Worm (Caenorhabditis elegans) whole organism, L3 larva: ENCODE data around the gene T22E5.1.

ENCODE experiments used
- egl-5 ChIP-seq: fragments of 150-350 bp; optimal IDR thresholded peaks from 2 replicates; lab custom pipeline; 2017; ENCODE audit warnings: missing biosample characterization, missing genetic modification reagents, missing genetic modification characterization, inconsistent platforms
- elt-2 ChIP-seq: sonication (generic microtip); optimal IDR thresholded peaks from 2 replicates; lab custom pipeline; 2016; ENCODE audit warnings: missing genetic modification reagents, mild to moderate bottlenecking, missing genetic modification characterization, missing compliant biosample characterization

ce11 chrX:6382930-6383329 is 29.7 kb upstream of the T22E5.1 start:
- TF ChIP-seq egl-5 (tag; lab: Kevin White, UChicago) (no peak), elt-2 (no peak)
